Fruit fly (Drosophila melanogaster): Measurements from ENCODE around the gene dos.
A peak's percentile ranks its signal among the peaks of the same experiment; 100 is the strongest.

Gene dos

dm6 chr3L:2571975-2572374 lies 17.2 kb upstream of the dos start (continued):
- TF ChIP-seq CG17186 (GFP tag; optimal IDR thresholded peaks at IDR 0.05) (no peak), knrl (GFP tag; IDR thresholded peaks at IDR 0.05; ENCODE audit: partially characterized antibody) (no peak), jumu (GFP tag; optimal IDR thresholded peaks at IDR 0.05) (peak; percentile 8), tup (GFP tag; optimal IDR thresholded peaks at IDR 0.05) (no peak), CG43689 (GFP tag; IDR thresholded peaks at IDR 0.05) (no peak), CG18476 (GFP tag; optimal IDR thresholded peaks at IDR 0.05) (no peak), CG8765 (GFP tag; IDR thresholded peaks at IDR 0.05) (no peak), Oaz (GFP tag; IDR thresholded peaks at IDR 0.05) (no peak), Abd-B (GFP tag; optimal IDR thresholded peaks at IDR 0.05) (no peak), CG8281 (tag; optimal IDR thresholded peaks at IDR 0.05) (no peak), tap (tag; optimal IDR thresholded peaks at IDR 0.05) (no peak), Meics (GFP tag; optimal IDR thresholded peaks at IDR 0.05) (peak; percentile 33), CG6765 (GFP tag; optimal IDR thresholded peaks at IDR 0.05) (no peak), fd3F (GFP tag; optimal IDR thresholded peaks at IDR 0.05) (no peak), CTCF (GFP tag; optimal IDR thresholded peaks at IDR 0.05) (no peak), zfh1 (GFP tag; IDR thresholded peaks at IDR 0.05) (peak; percentile 63), Xbp1 (GFP tag; optimal IDR thresholded peaks at IDR 0.05) (peak; percentile 0), vnd (GFP tag; IDR thresholded peaks at IDR 0.05; ENCODE audit: partially characterized antibody) (no peak), CG8944 (GFP tag; optimal IDR thresholded peaks at IDR 0.05) (no peak), cad (GFP tag; optimal IDR thresholded peaks at IDR 0.05) (no peak), Tbp (GFP tag; optimal IDR thresholded peaks at IDR 0.05) (no peak), Adf1 (GFP tag; IDR thresholded peaks at IDR 0.05) (no peak), CG9797 (GFP tag; optimal IDR thresholded peaks at IDR 0.05) (no peak), stwl (tag; optimal IDR thresholded peaks at IDR 0.05) (no peak), CG7839 (tag; optimal IDR thresholded peaks at IDR 0.05) (peak; percentile 46), MESR4 (GFP tag; optimal IDR thresholded peaks at IDR 0.05) (no peak), CHES-1-like (GFP tag; optimal IDR thresholded peaks at IDR 0.05) (no peak), CG4404 (GFP tag; IDR thresholded peaks at IDR 0.05) (0 out of 2 replicates have a peak, but pooled peaks have one; percentile 15), Eip74EF (GFP tag; optimal IDR thresholded peaks at IDR 0.05) (no peak), crp (GFP tag; optimal IDR thresholded peaks at IDR 0.05) (no peak), CG10366 (GFP tag; IDR thresholded peaks at IDR 0.05) (peak; percentile 47; the same call in 1 of the 2 replicates), Doc2 (GFP tag; IDR thresholded peaks at IDR 0.05) (no peak), Chrac-16 (GFP tag; optimal IDR thresholded peaks at IDR 0.05) (no peak), CG18764 (GFP tag; optimal IDR thresholded peaks at IDR 0.05) (no peak), Camta (GFP tag; optimal IDR thresholded peaks at IDR 0.05) (no peak), Six4 (GFP tag; optimal IDR thresholded peaks at IDR 0.05) (no peak), GATAe (GFP tag; conservative IDR thresholded peaks at IDR 0.05) (no peak), NC2β (GFP tag; optimal IDR thresholded peaks at IDR 0.05) (no peak), CG17359 (tag; optimal IDR thresholded peaks at IDR 0.05) (peak; percentile 29), lilli (GFP tag; optimal IDR thresholded peaks at IDR 0.05) (peak; percentile 20), Dp (GFP tag; optimal IDR thresholded peaks at IDR 0.05) (no peak), grn (GFP tag; optimal IDR thresholded peaks at IDR 0.05) (no peak), HLH3B (GFP tag; IDR thresholded peaks at IDR 0.05) (peak; percentile 74), zen2 (GFP tag; IDR thresholded peaks at IDR 0.05; ENCODE audit: partially characterized antibody) (no peak), CG14965 (GFP tag; optimal IDR thresholded peaks at IDR 0.05; ENCODE audit: borderline replicate concordance) (no peak), ro (GFP tag; IDR thresholded peaks at IDR 0.05) (peak; percentile 25; the same call in 1 of the 2 replicates), Hr39 (optimal IDR thresholded peaks at IDR 0.05) (no peak), luna (GFP tag; optimal IDR thresholded peaks at IDR 0.05) (no peak), dm (GFP tag; optimal IDR thresholded peaks at IDR 0.05) (no peak), caup (GFP tag; optimal IDR thresholded peaks at IDR 0.05; ENCODE audit: severe bottlenecking) (no peak), Med (GFP tag) (peak; percentile 93), Optix (GFP tag; IDR thresholded peaks at IDR 0.05) (no peak)
